Fruit fly (Drosophila melanogaster) whole organism, embryonic: ENCODE data around the gene CG42571.

Source experiments
- Abd-B ChIP-seq: fragments of 200-800 bp; sonication (Bioruptor generic); optimal IDR thresholded peaks from 2 replicates; lab custom pipeline; 2018; ENCODE audit warnings: missing biosample characterization, mild to moderate bottlenecking, missing genetic modification characterization, moderate library complexity
- Aef1 ChIP-seq: fragments of 200-800 bp; sonication (Bioruptor generic); IDR thresholded peaks from 3 replicates; pipeline ENCODE4 v1.3.6; 2022; ENCODE audit warnings: missing biosample characterization, missing genetic modification characterization
- Atf3 ChIP-seq: fragments of 200-800 bp; sonication (Bioruptor generic); optimal IDR thresholded peaks from 3 replicates; lab custom pipeline; 2016; ENCODE audit warnings: missing biosample characterization, missing genetic modification characterization
- CG12391 ChIP-seq: fragments of 200-800 bp; sonication (Bioruptor generic); optimal IDR thresholded peaks from 3 replicates; lab custom pipeline; 2018; ENCODE audit warnings: missing biosample characterization, mild to moderate bottlenecking, missing genetic modification characterization, moderate library complexity
- CG13296 ChIP-seq: fragments of 200-800 bp; sonication (Bioruptor generic); optimal IDR thresholded peaks from 3 replicates; lab custom pipeline; 2018; ENCODE audit warnings: missing biosample characterization, mild to moderate bottlenecking, missing genetic modification characterization
- CG15601 ChIP-seq: fragments of 200-800 bp; sonication (Bioruptor generic); optimal IDR thresholded peaks from 3 replicates; lab custom pipeline; 2019; ENCODE audit warnings: missing biosample characterization, mild to moderate bottlenecking, missing genetic modification characterization, moderate library complexity
- CG17186 ChIP-seq: fragments of 200-800 bp; sonication (Bioruptor generic); optimal IDR thresholded peaks from 3 replicates; lab custom pipeline; 2017; ENCODE audit warnings: missing biosample characterization, missing genetic modification reagents, missing genetic modification characterization
- CG17912 ChIP-seq: fragments of 200-800 bp; sonication (Bioruptor generic); optimal IDR thresholded peaks from 2 replicates; lab custom pipeline; 2018; ENCODE audit warnings: missing biosample characterization, mild to moderate bottlenecking, missing genetic modification characterization
- CG2875 ChIP-seq: fragments of 200-800 bp; sonication (Bioruptor generic); optimal IDR thresholded peaks from 2 replicates; lab custom pipeline; 2017; ENCODE audit warnings: missing biosample characterization, mild to moderate bottlenecking, missing genetic modification characterization, missing genetic modification reagents
- CG3281 ChIP-seq: fragments of 200-800 bp; sonication (Bioruptor generic); optimal IDR thresholded peaks from 3 replicates; lab custom pipeline; 2017; ENCODE audit warnings: missing biosample characterization, mild to moderate bottlenecking, missing genetic modification characterization
- CG5245 ChIP-seq: fragments of 200-800 bp; sonication (Bioruptor generic); optimal IDR thresholded peaks from 3 replicates; lab custom pipeline; 2016; ENCODE audit warnings: missing biosample characterization, missing genetic modification characterization
- CG5953 ChIP-seq: fragments of 200-800 bp; sonication (Bioruptor generic); IDR thresholded peaks from 2 replicates; pipeline ENCODE4 v1.3.6; 2022; ENCODE audit warnings: missing biosample characterization, missing genetic modification characterization
- CG6689 ChIP-seq: fragments of 200-800 bp; sonication (Bioruptor generic); IDR thresholded peaks from 2 replicates; pipeline ENCODE4 v1.3.6; 2022; ENCODE audit warnings: missing biosample characterization, missing genetic modification characterization
- CG7271 ChIP-seq: fragments of 200-800 bp; sonication (Bioruptor generic); optimal IDR thresholded peaks from 2 replicates; lab custom pipeline; 2018; ENCODE audit warnings: missing biosample characterization, mild to moderate bottlenecking, missing genetic modification characterization, moderate library complexity
- CG8281 ChIP-seq: fragments of 200-800 bp; sonication (Bioruptor generic); optimal IDR thresholded peaks from 2 replicates; lab custom pipeline; 2018; ENCODE audit warnings: missing biosample characterization, mild to moderate bottlenecking, missing genetic modification characterization, moderate library complexity
- CG9215 ChIP-seq: fragments of 200-800 bp; sonication (Bioruptor generic); IDR thresholded peaks from 2 replicates; pipeline ENCODE4 v1.3.6; 2022; ENCODE audit warnings: missing biosample characterization, missing genetic modification characterization
- CG9817 ChIP-seq: fragments of 200-800 bp; sonication (Bioruptor generic); optimal IDR thresholded peaks from 2 replicates; lab custom pipeline; 2018; ENCODE audit warnings: missing biosample characterization, mild to moderate bottlenecking, missing genetic modification characterization, moderate library complexity
- CkIIα-i1 ChIP-seq: fragments of 200-800 bp; sonication (Bioruptor generic); IDR thresholded peaks from 2 replicates; pipeline ENCODE4 v1.3.6; 2022; ENCODE audit warnings: missing biosample characterization, missing genetic modification characterization
- Dref ChIP-seq: fragments of 200-800 bp; sonication (Bioruptor generic); IDR thresholded peaks from 2 replicates; pipeline ENCODE4 v1.3.6; 2022; ENCODE audit warnings: missing biosample characterization, missing genetic modification characterization
- Drgx ChIP-seq: fragments of 200-800 bp; sonication (Bioruptor generic); IDR thresholded peaks from 2 replicates; pipeline ENCODE4 v1.3.6; 2022; ENCODE audit warnings: missing biosample characterization, missing genetic modification characterization
- Ets65A ChIP-seq: fragments of 200-800 bp; sonication (Bioruptor generic); peaks from one replicate; lab custom pipeline; 2016; ENCODE audit warnings: missing biosample characterization, missing genetic modification characterization
- HHEX ChIP-seq: fragments of 200-800 bp; sonication (Bioruptor generic); optimal IDR thresholded peaks from 3 replicates; lab custom pipeline; 2017; ENCODE audit warnings: missing biosample characterization, mild to moderate bottlenecking, missing genetic modification characterization, missing genetic modification reagents
- MBD-R2 ChIP-seq: fragments of 200-800 bp; sonication (Bioruptor generic); IDR thresholded peaks from 2 replicates; pipeline ENCODE4 v1.3.6; 2022; ENCODE audit warnings: missing biosample characterization, missing genetic modification characterization
- NFAT ChIP-seq: fragments of 200-800 bp; sonication (Bioruptor generic); IDR thresholded peaks from 2 replicates; pipeline ENCODE4 v1.3.6; 2022; ENCODE audit warnings: missing biosample characterization, missing genetic modification characterization
- Nf-YB ChIP-seq: fragments of 200-800 bp; sonication (Bioruptor generic); optimal IDR thresholded peaks from 3 replicates; lab custom pipeline; 2019; ENCODE audit warnings: missing biosample characterization, mild to moderate bottlenecking, missing genetic modification characterization, moderate library complexity
- Spps ChIP-seq: fragments of 200-800 bp; sonication (Bioruptor generic); optimal IDR thresholded peaks from 2 replicates; lab custom pipeline; 2018; ENCODE audit warnings: missing biosample characterization, mild to moderate bottlenecking, missing genetic modification characterization
- Ssrp ChIP-seq: fragments of 200-800 bp; sonication (Bioruptor generic); optimal IDR thresholded peaks from 2 replicates; lab custom pipeline; 2018; ENCODE audit warnings: missing biosample characterization, mild to moderate bottlenecking, missing genetic modification characterization, moderate library complexity
- Xrp1 ChIP-seq: fragments of 200-800 bp; sonication (Bioruptor generic); IDR thresholded peaks from 2 replicates; pipeline ENCODE4 v1.3.6; 2022; ENCODE audit warnings: missing biosample characterization, missing genetic modification characterization
- bsh ChIP-seq, 2 experiments: fragments of 200-800 bp; sonication (Bioruptor generic); optimal IDR thresholded peaks; 2 replicates each; lab custom pipeline; 2017 to 2018; ENCODE audit warnings: mild to moderate bottlenecking in 2 of 2, missing biosample characterization in 2 of 2, missing genetic modification characterization in 2 of 2, moderate library complexity in 1 of 2
- chinmo ChIP-seq: fragments of 200-800 bp; sonication (Bioruptor generic); IDR thresholded peaks from 4 replicates; pipeline ENCODE4 v1.3.6; 2022; ENCODE audit warnings: missing biosample characterization, missing genetic modification characterization; ENCODE audit not compliant: partially characterized antibody
- croc ChIP-seq: fragments of 200-800 bp; sonication (Bioruptor generic); conservative IDR thresholded peaks from 3 replicates; pipeline ENCODE4 v1.3.6; 2022; ENCODE audit warnings: missing biosample characterization, missing genetic modification characterization
- disco-r ChIP-seq: fragments of 200-800 bp; sonication (Bioruptor generic); optimal IDR thresholded peaks from 2 replicates; lab custom pipeline; 2016; ENCODE audit warnings: missing biosample characterization, missing genetic modification characterization
- dmrt99B ChIP-seq: fragments of 200-800 bp; sonication (Bioruptor generic); optimal IDR thresholded peaks from 2 replicates; lab custom pipeline; 2018; ENCODE audit warnings: missing biosample characterization, mild to moderate bottlenecking, missing genetic modification characterization, moderate library complexity
- en ChIP-seq: fragments of 200-800 bp; sonication (Bioruptor generic); optimal IDR thresholded peaks from 2 replicates; lab custom pipeline; 2016; ENCODE audit warnings: missing biosample characterization, missing genetic modification characterization
- grn ChIP-seq: fragments of 200-800 bp; sonication (Bioruptor generic); optimal IDR thresholded peaks from 3 replicates; lab custom pipeline; 2017; ENCODE audit warnings: missing biosample characterization, missing genetic modification characterization
- kah ChIP-seq: fragments of 200-800 bp; sonication (Bioruptor generic); optimal IDR thresholded peaks from 2 replicates; lab custom pipeline; 2018; ENCODE audit warnings: missing biosample characterization, mild to moderate bottlenecking, missing genetic modification characterization
- lab ChIP-seq: fragments of 200-800 bp; sonication (Bioruptor generic); optimal IDR thresholded peaks from 3 replicates; lab custom pipeline; 2017; ENCODE audit warnings: missing biosample characterization, missing genetic modification characterization, mild to moderate bottlenecking, moderate library complexity, missing genetic modification reagents
- lbe ChIP-seq: fragments of 200-800 bp; sonication (Bioruptor generic); optimal IDR thresholded peaks from 2 replicates; lab custom pipeline; 2016; ENCODE audit warnings: missing biosample characterization, mild to moderate bottlenecking, missing genetic modification characterization
- nom ChIP-seq: fragments of 200-800 bp; sonication (Bioruptor generic); optimal IDR thresholded peaks from 2 replicates; lab custom pipeline; 2017; ENCODE audit warnings: missing biosample characterization, missing genetic modification characterization, mild to moderate bottlenecking, moderate library complexity, missing genetic modification reagents
- org-1 ChIP-seq: fragments of 200-800 bp; sonication (Bioruptor generic); optimal IDR thresholded peaks from 2 replicates; lab custom pipeline; 2017; ENCODE audit warnings: missing biosample characterization, missing genetic modification characterization
- pan ChIP-seq, 4 experiments: fragments of >200 bp in 3 of 4; fragments of 200-800 bp in 1 of 4; sonication (Bioruptor generic) in 1 of 4; optimal IDR thresholded peaks in 3 of 4; IDR thresholded peaks in 1 of 4; 2 replicates each; pipeline versions ENCODE4 v1.3.6 to Lab custom; 2017 to 2022; ENCODE audit warnings: missing biosample characterization in 2 of 4, missing genetic modification characterization in 2 of 4, mixed read lengths in 1 of 4
- phol ChIP-seq: fragments of 200-800 bp; sonication (Bioruptor generic); optimal IDR thresholded peaks from 3 replicates; lab custom pipeline; 2018; ENCODE audit warnings: missing biosample characterization, mild to moderate bottlenecking, missing genetic modification characterization, moderate library complexity
- pita ChIP-seq: fragments of 200-800 bp; sonication (Bioruptor generic); optimal IDR thresholded peaks from 2 replicates; lab custom pipeline; 2017; ENCODE audit warnings: missing biosample characterization, mild to moderate bottlenecking, missing genetic modification characterization
- prd ChIP-seq, 3 experiments: fragments of >200 bp in 2 of 3; fragments of 200-800 bp in 1 of 3; sonication (Bioruptor generic) in 1 of 3; optimal IDR thresholded peaks in 2 of 3; IDR thresholded peaks in 1 of 3; 2 replicates in 2 of 3; 3 replicates in 1 of 3; pipeline versions ENCODE4 v1.3.6 to Lab custom; 2017 to 2022; ENCODE audit warnings: missing biosample characterization in 1 of 3, missing genetic modification characterization in 1 of 3
- ranshi ChIP-seq: fragments of 200-800 bp; sonication (Bioruptor generic); IDR thresholded peaks from 2 replicates; pipeline ENCODE4 v1.3.6; 2022; ENCODE audit warnings: missing biosample characterization, missing genetic modification characterization
- salm ChIP-seq: fragments of 200-800 bp; sonication (Bioruptor generic); optimal IDR thresholded peaks from 2 replicates; lab custom pipeline; 2018; ENCODE audit warnings: missing biosample characterization, mild to moderate bottlenecking, missing genetic modification characterization
- sd ChIP-seq: fragments of 200-800 bp; sonication (Bioruptor generic); optimal IDR thresholded peaks from 3 replicates; lab custom pipeline; 2018; ENCODE audit warnings: missing biosample characterization, mild to moderate bottlenecking, missing genetic modification characterization, moderate library complexity
- slou ChIP-seq: fragments of 200-800 bp; sonication (Bioruptor generic); optimal IDR thresholded peaks from 3 replicates; lab custom pipeline; 2016; ENCODE audit warnings: missing biosample characterization, missing genetic modification characterization
- stc ChIP-seq: fragments of 200-800 bp; sonication (Bioruptor generic); IDR thresholded peaks from 2 replicates; pipeline ENCODE4 v1.3.6; 2022; ENCODE audit warnings: missing biosample characterization, missing genetic modification characterization

Gene CG42571

DNA sequence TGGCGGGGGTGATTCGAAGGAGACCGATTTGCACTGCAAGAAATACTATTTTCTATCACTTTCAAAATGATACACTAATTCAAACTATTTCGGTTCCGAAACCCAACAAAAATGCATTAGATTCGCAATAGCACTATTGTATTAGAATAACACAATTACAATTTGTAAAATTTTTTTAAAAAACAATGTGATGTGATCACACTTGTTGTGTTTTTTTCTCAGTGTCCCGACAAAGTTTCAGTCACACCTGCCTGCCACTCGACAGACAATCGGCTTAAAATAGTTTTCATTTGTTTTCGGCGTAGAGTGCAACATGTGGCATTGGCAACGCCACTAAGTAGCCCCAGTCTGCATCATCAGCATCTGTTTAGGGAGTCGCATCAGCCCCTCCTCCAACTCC, 41.1 kb upstream of the CG42571 start (continued):
- TF ChIP-seq Drgx (GFP tag; lab: Robert Waterston, UW) (no peak), Ssrp (tag; lab: Kevin White, UChicago) (peak; percentile 78), prd (optimal IDR thresholded peaks at IDR 0.05; lab: Kevin White, UChicago) (no peak), prd (GFP tag; IDR thresholded peaks at IDR 0.05; lab: Robert Waterston, UW) (peak; percentile 76; the same call in 2 of the 3 replicates), dmrt99B (peak; percentile 56), grn (GFP tag; lab: Kevin White, UChicago) (no peak), en (GFP tag; lab: Kevin White, UChicago) (no peak), MBD-R2 (GFP tag; lab: Robert Waterston, UW) (no peak), salm (tag; lab: Kevin White, UChicago) (peak; percentile 31), CG7271 (peak; percentile 29), HHEX (GFP tag; lab: Kevin White, UChicago) (peak; percentile 12), pan (optimal IDR thresholded peaks at IDR 0.05; lab: Kevin White, UChicago) (no peak), pan (GFP tag; optimal IDR thresholded peaks at IDR 0.05 in 1 of 2, IDR thresholded peaks at IDR 0.05 in 1 of 2) (peak in 1 of 2 experiments; percentile 12), CkIIα-i1 (GFP tag; lab: Robert Waterston, UW) (no peak), phol (tag; lab: Kevin White, UChicago) (peak; percentile 90), disco-r (GFP tag; lab: Kevin White, UChicago) (peak; percentile 13), CG9817 (tag; lab: Kevin White, UChicago) (no peak), CG15601 (tag; lab: Kevin White, UChicago) (peak; percentile 81), CG12391 (tag; lab: Kevin White, UChicago) (peak; percentile 83), CG5953 (GFP tag; lab: Robert Waterston, UW) (no peak), Nf-YB (GFP tag; lab: Kevin White, UChicago) (peak; percentile 45), CG3281 (GFP tag; lab: Kevin White, UChicago) (no peak), CG6689 (GFP tag; lab: Robert Waterston, UW) (peak; percentile 73), NFAT (no peak), CG5245 (peak; percentile 43), chinmo (GFP tag; lab: Robert Waterston, UW) (no peak), slou (GFP tag; lab: Kevin White, UChicago) (no peak), CG8281 (tag; lab: Kevin White, UChicago) (peak; percentile 17), CG17912 (GFP tag; lab: Kevin White, UChicago) (no peak), pita (no peak), Dref (GFP tag; lab: Robert Waterston, UW) (no peak), sd (tag; lab: Kevin White, UChicago) (no peak), nom (GFP tag; lab: Kevin White, UChicago) (no peak), Aef1 (no peak), CG2875 (GFP tag; lab: Kevin White, UChicago) (peak; percentile 74), CG13296 (no peak), CG17186 (GFP tag; lab: Kevin White, UChicago) (peak; percentile 62), lab (GFP tag; lab: Kevin White, UChicago) (peak; percentile 7), lbe (no peak), Atf3 (GFP tag; lab: Kevin White, UChicago) (peak; percentile 78), ranshi (GFP tag; lab: Robert Waterston, UW) (peak; percentile 12; the same call in 1 of the 2 replicates), CG9215 (GFP tag; lab: Robert Waterston, UW) (0 out of 2 replicates have a peak, but pooled peaks have one; percentile 13), stc (GFP tag; lab: Robert Waterston, UW) (no peak), bsh (GFP tag; optimal IDR thresholded peaks at IDR 0.05; lab: Kevin White, UChicago) (peak in 1 of 2 experiments; percentile 91), croc (GFP tag; lab: Robert Waterston, UW) (peak; percentile 72), Xrp1 (GFP tag; lab: Robert Waterston, UW) (peak; percentile 92), Spps (peak; percentile 86), org-1 (GFP tag; lab: Kevin White, UChicago) (peak; percentile 71), Ets65A (peak; percentile 94), kah (peak; percentile 91), Abd-B (GFP tag; lab: Kevin White, UChicago) (peak; percentile 54)
